Worm (Caenorhabditis elegans) whole organism, young adult: Measurements from ENCODE around the gene srab-18.

ENCODE experiments used
- F10E7.11 ChIP-seq: sonication (generic microtip); optimal IDR thresholded peaks from 2 replicates; lab custom pipeline; 2017; ENCODE audit warnings: mild to moderate bottlenecking, missing genetic modification characterization, moderate library complexity, missing compliant biosample characterization
- F49E8.2 ChIP-seq: sonication (generic microtip); optimal IDR thresholded peaks from 3 replicates; lab custom pipeline; 2017; ENCODE audit warnings: missing genetic modification characterization, mild to moderate bottlenecking, missing compliant biosample characterization, antibody characterized with exemption, moderate library complexity; ENCODE audit not compliant: insufficient read depth
- T07F8.4 ChIP-seq: sonication (generic microtip); optimal IDR thresholded peaks from 2 replicates; lab custom pipeline; 2016; ENCODE audit warnings: mild to moderate bottlenecking, missing genetic modification characterization, moderate library complexity, missing compliant biosample characterization
- T26A5.8 ChIP-seq: sonication (generic microtip); optimal IDR thresholded peaks from 2 replicates; lab custom pipeline; 2016; ENCODE audit warnings: missing genetic modification characterization, missing compliant biosample characterization
- ama-1 ChIP-seq, 3 experiments: fragments of 150-350 bp in 1 of 3; sonication (generic microtip) in 2 of 3; optimal IDR thresholded peaks; 2 replicates each; lab custom pipeline; 2014 to 2018; ENCODE audit warnings: missing biosample characterization in 2 of 3, missing genetic modification characterization in 2 of 3, missing genetic modification reagents in 2 of 3
- aptf-2 ChIP-seq: fragments of 200-800 bp; sonication (Bioruptor generic); conservative IDR thresholded peaks from 2 replicates; pipeline ENCODE4 v1.3.6; 2022; ENCODE audit warnings: missing genetic modification reagents, missing genetic modification characterization, missing compliant biosample characterization
- dpff-1 ChIP-seq: sonication (generic microtip); optimal IDR thresholded peaks from 2 replicates; lab custom pipeline; 2017; ENCODE audit warnings: mild to moderate bottlenecking, missing genetic modification characterization, missing compliant biosample characterization
- dpl-1 ChIP-seq: fragments of 150-350 bp; optimal IDR thresholded peaks from 2 replicates; lab custom pipeline; 2014; ENCODE audit warnings: missing biosample characterization, missing genetic modification reagents, missing genetic modification characterization
- madf-6 ChIP-seq: fragments of 200-800 bp; sonication (Bioruptor generic); IDR thresholded peaks from 2 replicates; pipeline ENCODE4 v1.3.6; 2022; ENCODE audit warnings: missing genetic modification reagents, missing genetic modification characterization, missing compliant biosample characterization
- rec-8 ChIP-seq, 2 experiments: sonication (generic microtip); optimal IDR thresholded peaks; 2 replicates each; lab custom pipeline; 2016; ENCODE audit warnings: mild to moderate bottlenecking in 2 of 2, missing genetic modification characterization in 2 of 2, missing genetic modification reagents in 2 of 2, missing genotype in 2 of 2, missing biosample characterization in 1 of 2, missing compliant biosample characterization in 1 of 2, moderate library complexity in 1 of 2
- sdz-38 ChIP-seq: sonication (generic microtip); optimal IDR thresholded peaks from 2 replicates; lab custom pipeline; 2016; ENCODE audit warnings: missing genotype, missing genetic modification characterization, missing compliant biosample characterization
- unc-62 ChIP-seq: fragments of 150-350 bp; optimal IDR thresholded peaks from 2 replicates; lab custom pipeline; 2014; ENCODE audit warnings: missing biosample characterization, missing genetic modification reagents, missing genetic modification characterization

- TF ChIP-seq sdz-38 (tag; lab: Kevin White, UChicago) = no peak
- TF ChIP-seq T07F8.4 (tag; lab: Kevin White, UChicago) = no peak
- no peak for TF ChIP-seq madf-6
- no peak for TF ChIP-seq rec-8 (tag; optimal IDR thresholded peaks at IDR 0.05; lab: Kevin White, UChicago)
- no peak for TF ChIP-seq F49E8.2
- no peak for TF ChIP-seq ama-1 (optimal IDR thresholded peaks at IDR 0.05; lab: Kevin White, UChicago)
- TF ChIP-seq ama-1 (GFP tag; optimal IDR thresholded peaks at IDR 0.05; lab: Kevin White, UChicago) = no peak
- no peak for TF ChIP-seq aptf-2 (GFP tag; lab: Robert Waterston, UW)
- no peak for TF ChIP-seq unc-62
- TF ChIP-seq T26A5.8 = no peak
- no peak for TF ChIP-seq dpff-1 (tag; lab: Kevin White, UChicago)
- no peak for TF ChIP-seq dpl-1 (GFP tag; lab: Kevin White, UChicago)
- TF ChIP-seq F10E7.11 (tag; lab: Kevin White, UChicago) = no peak
Observed at ce11 chrV:9913863-9914262, 42.6 kb upstream of the srab-18 start, which contains the start of gene fipr-10.
